Fruit fly (Drosophila melanogaster) whole organism, prepupa: Measurements from ENCODE around the gene RpL34a.

Experiments used
- Blimp-1 ChIP-seq: fragments of 200-800 bp; sonication (Bioruptor generic); optimal IDR thresholded peaks from 3 replicates; lab custom pipeline; 2017; ENCODE audit warnings: missing biosample characterization, missing genetic modification characterization, mild to moderate bottlenecking, moderate library complexity, missing genetic modification reagents
- CG10631 ChIP-seq: fragments of 200-800 bp; sonication (Bioruptor generic); optimal IDR thresholded peaks from 2 replicates; lab custom pipeline; 2016; ENCODE audit warnings: missing biosample characterization, missing genetic modification characterization
- CG11294 ChIP-seq: fragments of 200-800 bp; sonication (Bioruptor generic); IDR thresholded peaks from 2 replicates; pipeline ENCODE4 v1.3.6; 2022; ENCODE audit warnings: missing biosample characterization, missing genetic modification characterization
- CG11762 ChIP-seq: fragments of 200-800 bp; sonication (Bioruptor generic); optimal IDR thresholded peaks from 3 replicates; lab custom pipeline; 2016; ENCODE audit warnings: missing biosample characterization, missing genetic modification characterization; ENCODE audit not compliant: insufficient read depth
- CG11902 ChIP-seq: fragments of 200-800 bp; sonication (Bioruptor generic); optimal IDR thresholded peaks from 3 replicates; lab custom pipeline; 2016; ENCODE audit warnings: missing biosample characterization, missing genetic modification characterization
- CG15336 ChIP-seq: fragments of 200-800 bp; sonication (Bioruptor generic); IDR thresholded peaks from 2 replicates; pipeline ENCODE4 v1.3.6; 2022; ENCODE audit warnings: missing biosample characterization, missing genetic modification characterization
- CG1621 ChIP-seq: fragments of 200-800 bp; sonication (Bioruptor generic); optimal IDR thresholded peaks from 3 replicates; lab custom pipeline; 2018; ENCODE audit warnings: missing biosample characterization, mild to moderate bottlenecking, missing genetic modification characterization
- CG16779 ChIP-seq: fragments of 200-800 bp; sonication (Bioruptor generic); optimal IDR thresholded peaks from 3 replicates; lab custom pipeline; 2017; ENCODE audit warnings: missing biosample characterization, mild to moderate bottlenecking, missing genetic modification characterization
- CG3032 ChIP-seq: fragments of 200-800 bp; optimal IDR thresholded peaks from 2 replicates; lab custom pipeline; 2019; ENCODE audit warnings: missing biosample characterization, mild to moderate bottlenecking, missing genetic modification characterization, moderate library complexity
- CG31627 ChIP-seq: fragments of 200-800 bp; sonication (Bioruptor generic); optimal IDR thresholded peaks from 3 replicates; lab custom pipeline; 2016; ENCODE audit warnings: missing biosample characterization, missing genetic modification characterization
- CG32006 ChIP-seq: fragments of 200-800 bp; sonication (Bioruptor generic); optimal IDR thresholded peaks from 3 replicates; lab custom pipeline; 2017; ENCODE audit warnings: missing biosample characterization, mild to moderate bottlenecking, missing genetic modification characterization
- CG34406 ChIP-seq: fragments of 200-800 bp; sonication (Bioruptor generic); optimal IDR thresholded peaks from 3 replicates; lab custom pipeline; 2016; ENCODE audit warnings: missing biosample characterization, missing genetic modification characterization
- CG6163 ChIP-seq: fragments of 200-800 bp; sonication (Bioruptor generic); IDR thresholded peaks from 3 replicates; pipeline ENCODE4 v1.3.6; 2022; ENCODE audit warnings: missing biosample characterization, missing genetic modification characterization
- CG6276 ChIP-seq: fragments of 200-800 bp; sonication (Bioruptor generic); optimal IDR thresholded peaks from 2 replicates; lab custom pipeline; 2017; ENCODE audit warnings: missing biosample characterization, mild to moderate bottlenecking, missing genetic modification characterization
- CG6792 ChIP-seq: fragments of 200-800 bp; sonication (Bioruptor generic); optimal IDR thresholded peaks from 3 replicates; lab custom pipeline; 2016; ENCODE audit warnings: missing biosample characterization, missing genetic modification characterization
- CG6808 ChIP-seq: fragments of 200-800 bp; sonication (Bioruptor generic); optimal IDR thresholded peaks from 3 replicates; lab custom pipeline; 2017; ENCODE audit warnings: missing biosample characterization, missing genetic modification characterization, mild to moderate bottlenecking, moderate library complexity, missing genetic modification reagents
- CG6854 ChIP-seq: fragments of 200-800 bp; sonication (Bioruptor generic); optimal IDR thresholded peaks from 2 replicates; lab custom pipeline; 2017; ENCODE audit warnings: missing biosample characterization, mild to moderate bottlenecking, missing genetic modification characterization
- CG7368 ChIP-seq: fragments of 200-800 bp; sonication (Bioruptor generic); optimal IDR thresholded peaks from 3 replicates; lab custom pipeline; 2016; ENCODE audit warnings: missing biosample characterization, missing genetic modification characterization
- CG8119 ChIP-seq: fragments of 200-800 bp; sonication (Bioruptor generic); IDR thresholded peaks from 3 replicates; pipeline ENCODE4 v1.3.6; 2022; ENCODE audit warnings: missing biosample characterization, missing genetic modification characterization
- CG8632 ChIP-seq: fragments of 200-800 bp; sonication (Bioruptor generic); optimal IDR thresholded peaks from 3 replicates; lab custom pipeline; 2016; ENCODE audit warnings: missing biosample characterization, missing genetic modification characterization
- CG9139 ChIP-seq: fragments of 200-800 bp; sonication (Bioruptor generic); optimal IDR thresholded peaks from 3 replicates; lab custom pipeline; 2017; ENCODE audit warnings: missing biosample characterization, mild to moderate bottlenecking, missing genetic modification characterization
- Eip75B ChIP-seq: fragments of 200-800 bp; sonication (Bioruptor generic); optimal IDR thresholded peaks from 3 replicates; lab custom pipeline; 2016; ENCODE audit warnings: missing biosample characterization, missing genetic modification characterization
- Eip78C ChIP-seq: fragments of 200-800 bp; sonication (Bioruptor generic); peaks from one replicate; lab custom pipeline; 2016; ENCODE audit warnings: missing biosample characterization, missing genetic modification characterization
- Eip93F ChIP-seq: fragments of 200-800 bp; sonication (Bioruptor generic); optimal IDR thresholded peaks from 2 replicates; lab custom pipeline; 2016; ENCODE audit warnings: missing biosample characterization, mild to moderate bottlenecking, missing genetic modification characterization
- Ets96B ChIP-seq: fragments of 200-800 bp; optimal IDR thresholded peaks from 2 replicates; lab custom pipeline; 2019; ENCODE audit warnings: missing biosample characterization, mild to moderate bottlenecking, missing genetic modification characterization, moderate library complexity
- Gug ChIP-seq: fragments of 200-800 bp; sonication (Bioruptor generic); IDR thresholded peaks from 2 replicates; pipeline ENCODE4 v1.3.6; 2022; ENCODE audit warnings: missing biosample characterization, missing genetic modification characterization
- Hr38 ChIP-seq: sonication (Bioruptor generic); optimal IDR thresholded peaks from 2 replicates; lab custom pipeline; 2016; ENCODE audit warnings: missing biosample characterization, missing genetic modification characterization
- Hr39 ChIP-seq: fragments of 200-800 bp; sonication (Bioruptor generic); optimal IDR thresholded peaks from 2 replicates; lab custom pipeline; 2016; ENCODE audit warnings: missing biosample characterization, missing genetic modification characterization
- Hr4 ChIP-seq: fragments of 200-800 bp; sonication (Bioruptor generic); optimal IDR thresholded peaks from 3 replicates; lab custom pipeline; 2016; ENCODE audit warnings: missing biosample characterization, missing genetic modification characterization
- Lpt ChIP-seq: fragments of 200-800 bp; sonication (Bioruptor generic); optimal IDR thresholded peaks from 3 replicates; lab custom pipeline; 2016; ENCODE audit warnings: missing biosample characterization, missing genetic modification characterization
- Met ChIP-seq: fragments of 200-800 bp; sonication (Bioruptor generic); optimal IDR thresholded peaks from 3 replicates; lab custom pipeline; 2016; ENCODE audit warnings: missing biosample characterization, missing genetic modification characterization
- OdsH ChIP-seq: fragments of 200-800 bp; sonication (Bioruptor generic); optimal IDR thresholded peaks from 3 replicates; lab custom pipeline; 2016; ENCODE audit warnings: missing biosample characterization, missing genetic modification characterization
- Sox102F ChIP-seq: fragments of 200-800 bp; sonication (Bioruptor generic); optimal IDR thresholded peaks from 2 replicates; lab custom pipeline; 2016; ENCODE audit warnings: missing biosample characterization, mild to moderate bottlenecking, missing genetic modification characterization
- Sox14 ChIP-seq: fragments of 200-800 bp; sonication (Bioruptor generic); optimal IDR thresholded peaks from 3 replicates; lab custom pipeline; 2016; ENCODE audit warnings: missing biosample characterization, missing genetic modification characterization
- Sox15 ChIP-seq: fragments of 200-800 bp; sonication (Bioruptor generic); optimal IDR thresholded peaks from 3 replicates; lab custom pipeline; 2016; ENCODE audit warnings: missing biosample characterization, missing genetic modification characterization
- achi ChIP-seq: fragments of 200-800 bp; sonication (Bioruptor generic); optimal IDR thresholded peaks from 3 replicates; lab custom pipeline; 2016; ENCODE audit warnings: missing biosample characterization, missing genetic modification characterization
- acj6 ChIP-seq: fragments of 200-800 bp; sonication (Bioruptor generic); optimal IDR thresholded peaks from 3 replicates; lab custom pipeline; 2016; ENCODE audit warnings: missing biosample characterization, missing genetic modification characterization
- cyc ChIP-seq: fragments of 200-800 bp; sonication (Bioruptor generic); optimal IDR thresholded peaks from 3 replicates; lab custom pipeline; 2016; ENCODE audit warnings: missing biosample characterization, missing genetic modification characterization
- dac ChIP-seq: fragments of 200-800 bp; sonication (Bioruptor generic); optimal IDR thresholded peaks from 2 replicates; lab custom pipeline; 2017; ENCODE audit warnings: missing biosample characterization, mild to moderate bottlenecking, missing genetic modification characterization
- dsx ChIP-seq: fragments of 200-800 bp; optimal IDR thresholded peaks from 3 replicates; lab custom pipeline; 2019; ENCODE audit warnings: missing biosample characterization, mild to moderate bottlenecking, missing genetic modification characterization, moderate library complexity; ENCODE audit not compliant: poor library complexity, severe bottlenecking
- esn ChIP-seq: fragments of 200-800 bp; sonication (Bioruptor generic); optimal IDR thresholded peaks from 2 replicates; lab custom pipeline; 2016; ENCODE audit warnings: missing biosample characterization, mild to moderate bottlenecking, missing genetic modification characterization, moderate library complexity
- fd85E ChIP-seq: fragments of 200-800 bp; sonication (Bioruptor generic); optimal IDR thresholded peaks from 3 replicates; lab custom pipeline; 2016; ENCODE audit warnings: missing biosample characterization, missing genetic modification characterization
- lz ChIP-seq: fragments of 200-800 bp; sonication (Bioruptor generic); optimal IDR thresholded peaks from 3 replicates; lab custom pipeline; 2016; ENCODE audit warnings: missing biosample characterization, missing genetic modification characterization
- net ChIP-seq: fragments of 200-800 bp; sonication (Bioruptor generic); optimal IDR thresholded peaks from 3 replicates; lab custom pipeline; 2016; ENCODE audit warnings: missing biosample characterization, missing genetic modification characterization
- pdm3 ChIP-seq: fragments of 200-800 bp; sonication (Bioruptor generic); optimal IDR thresholded peaks from 3 replicates; lab custom pipeline; 2016; ENCODE audit warnings: missing biosample characterization, missing genetic modification characterization
- spab ChIP-seq: fragments of 200-800 bp; sonication (Bioruptor generic); optimal IDR thresholded peaks from 2 replicates; lab custom pipeline; 2017; ENCODE audit warnings: missing biosample characterization, mild to moderate bottlenecking, missing genetic modification characterization, missing genetic modification reagents
- svp ChIP-seq: fragments of 200-800 bp; sonication (Bioruptor generic); peaks from one replicate; lab custom pipeline; 2016; ENCODE audit warnings: missing biosample characterization, missing genetic modification characterization
- topi ChIP-seq: fragments of 200-800 bp; sonication (Bioruptor generic); optimal IDR thresholded peaks from 3 replicates; lab custom pipeline; 2016; ENCODE audit warnings: missing biosample characterization, missing genetic modification characterization

The RpL34a gene

dm6 chr3R:26081380-26081991 lies 22.4 kb upstream of the RpL34a start (continued):
- peak; percentile 83 for TF ChIP-seq Met
- TF ChIP-seq OdsH, result peak; percentile 80
- peak; percentile 35 for TF ChIP-seq CG11902
- TF ChIP-seq CG6854 (GFP tag; lab: Kevin White, UChicago), result peak; percentile 67
- TF ChIP-seq Lpt (GFP tag; lab: Kevin White, UChicago), result peak; percentile 59
- TF ChIP-seq spab, result peak; percentile 70
- TF ChIP-seq Ets96B (tag; lab: Kevin White, UChicago), result peak; percentile 76
- peak; percentile 56 for TF ChIP-seq CG7368 (GFP tag; lab: Kevin White, UChicago)
- TF ChIP-seq dac (GFP tag; lab: Kevin White, UChicago), result peak; percentile 19
- peak; percentile 72 for TF ChIP-seq CG34406 (GFP tag; lab: Kevin White, UChicago)
- peak; percentile 81 for TF ChIP-seq Eip75B
- TF ChIP-seq pdm3, result peak; percentile 72
- TF ChIP-seq esn (GFP tag; lab: Kevin White, UChicago), result peak; percentile 83
- peak; percentile 73 for TF ChIP-seq cyc (GFP tag; lab: Kevin White, UChicago)
- peak; percentile 86 for TF ChIP-seq CG6163 (GFP tag; lab: Robert Waterston, UW)
- TF ChIP-seq CG3032 (tag; lab: Kevin White, UChicago), result peak; percentile 82
- peak; percentile 78 for TF ChIP-seq CG8119 (GFP tag; lab: Robert Waterston, UW)
- peak; percentile 69 for TF ChIP-seq CG31627
- TF ChIP-seq CG11294 (GFP tag; lab: Robert Waterston, UW), result no peak
- no peak for TF ChIP-seq Hr38 (GFP tag; lab: Kevin White, UChicago)
- peak; percentile 80 for TF ChIP-seq topi (GFP tag; lab: Kevin White, UChicago)
- TF ChIP-seq CG10631 (GFP tag; lab: Kevin White, UChicago), result peak; percentile 77
- TF ChIP-seq lz (GFP tag; lab: Kevin White, UChicago), result peak; percentile 78
- peak; percentile 90 for TF ChIP-seq svp (GFP tag; lab: Kevin White, UChicago)
- peak; percentile 58 for TF ChIP-seq Sox14

- no peak for TF ChIP-seq CG6854 (GFP tag; lab: Kevin White, UChicago)
- TF ChIP-seq CG9139 (GFP tag; lab: Kevin White, UChicago), result no peak
- TF ChIP-seq CG6808 (GFP tag; lab: Kevin White, UChicago), result peak; percentile 48
- no peak for TF ChIP-seq Hr4 (GFP tag; lab: Kevin White, UChicago)
- TF ChIP-seq Hr39 (GFP tag; lab: Kevin White, UChicago), result no peak
- peak; percentile 2 for TF ChIP-seq CG11762
- peak; percentile 81 for TF ChIP-seq Eip78C (GFP tag; lab: Kevin White, UChicago)
- TF ChIP-seq lz (GFP tag; lab: Kevin White, UChicago), result no peak
- peak; percentile 27 for TF ChIP-seq CG10631 (GFP tag; lab: Kevin White, UChicago)
- no peak for TF ChIP-seq Gug (GFP tag; lab: Robert Waterston, UW)
- no peak for TF ChIP-seq Sox15 (GFP tag; lab: Kevin White, UChicago)
- TF ChIP-seq Eip93F (GFP tag; lab: Kevin White, UChicago), result no peak
- no peak for TF ChIP-seq CG1621
- TF ChIP-seq Met, result peak; percentile 25
- no peak for TF ChIP-seq acj6
- TF ChIP-seq svp (GFP tag; lab: Kevin White, UChicago), result peak; percentile 36
- TF ChIP-seq CG6792, result peak; percentile 36
- TF ChIP-seq CG15336 (GFP tag; lab: Robert Waterston, UW), result 0 out of 2 replicates have a peak, but pooled peaks have one; percentile 8
- no peak for TF ChIP-seq Sox102F (GFP tag; lab: Kevin White, UChicago)
- TF ChIP-seq Hr38 (GFP tag; lab: Kevin White, UChicago), result no peak
- peak; percentile 23 for TF ChIP-seq Sox14
- no peak for TF ChIP-seq Blimp-1 (GFP tag; lab: Kevin White, UChicago)
- peak; percentile 41 for TF ChIP-seq CG3032 (tag; lab: Kevin White, UChicago)
- no peak for TF ChIP-seq fd85E
- no peak for TF ChIP-seq net
- TF ChIP-seq OdsH, result peak; percentile 21
- no peak for TF ChIP-seq CG34406 (GFP tag; lab: Kevin White, UChicago)
- peak; percentile 29 for TF ChIP-seq spab
- no peak for TF ChIP-seq dsx (GFP tag; lab: Kevin White, UChicago)
- TF ChIP-seq esn (GFP tag; lab: Kevin White, UChicago), result peak; percentile 25
- no peak for TF ChIP-seq CG6276 (GFP tag; lab: Kevin White, UChicago)
- peak; percentile 4 for TF ChIP-seq CG31627
- TF ChIP-seq CG16779, result no peak
- TF ChIP-seq CG8632 (GFP tag; lab: Kevin White, UChicago), result no peak
- TF ChIP-seq achi (GFP tag; lab: Kevin White, UChicago), result peak; percentile 39
- no peak for TF ChIP-seq Lpt (GFP tag; lab: Kevin White, UChicago)
- peak; percentile 33 for TF ChIP-seq CG32006 (GFP tag; lab: Kevin White, UChicago)
- no peak for TF ChIP-seq CG11902
Observed at dm6 chr3R:26075252-26075651, 16.2 kb upstream of the RpL34a start.
